Worm (Caenorhabditis elegans) whole organism, young adult: ENCODE measurements around the gene npp-26.

Experiments
- B0336.3 ChIP-seq: fragments of 200-800 bp; sonication (Bioruptor generic); IDR thresholded peaks from 2 replicates; pipeline ENCODE4 v1.3.6; 2022; ENCODE audit warnings: missing genetic modification characterization, missing compliant biosample characterization
- D2030.7 ChIP-seq: fragments of 200-800 bp; sonication (Bioruptor generic); IDR thresholded peaks from 2 replicates; pipeline ENCODE4 v1.3.6; 2022; ENCODE audit warnings: missing genetic modification reagents, missing genetic modification characterization, missing compliant biosample characterization
- F22D6.2 ChIP-seq: sonication (generic microtip); optimal IDR thresholded peaks from 2 replicates; lab custom pipeline; 2016; ENCODE audit warnings: mild to moderate bottlenecking, missing genetic modification characterization, missing compliant biosample characterization
- F37B4.10 ChIP-seq: fragments of 200-800 bp; sonication (Bioruptor generic); IDR thresholded peaks from 2 replicates; pipeline ENCODE4 v1.3.6; 2022; ENCODE audit warnings: missing genetic modification characterization, missing compliant biosample characterization
- F39B2.1 ChIP-seq: fragments of 200-800 bp; sonication (Bioruptor generic); IDR thresholded peaks from 2 replicates; pipeline ENCODE4 v1.3.6; 2022; ENCODE audit warnings: missing genetic modification reagents, missing genetic modification characterization, missing compliant biosample characterization
- F49E8.2 ChIP-seq: sonication (generic microtip); optimal IDR thresholded peaks from 3 replicates; lab custom pipeline; 2017; ENCODE audit warnings: missing genetic modification characterization, mild to moderate bottlenecking, missing compliant biosample characterization, antibody characterized with exemption, moderate library complexity; ENCODE audit not compliant: insufficient read depth
- F57A8.1 ChIP-seq: fragments of 200-800 bp; sonication (Bioruptor generic); optimal IDR thresholded peaks from 2 replicates; lab custom pipeline; 2018; ENCODE audit warnings: mild to moderate bottlenecking, missing genetic modification characterization, moderate library complexity, missing compliant biosample characterization
- K11D2.4 ChIP-seq: fragments of 200-800 bp; sonication (Bioruptor generic); IDR thresholded peaks from 2 replicates; pipeline ENCODE4 v1.3.6; 2022; ENCODE audit warnings: missing genetic modification reagents, missing genetic modification characterization, missing compliant biosample characterization
- K12H6.12 ChIP-seq: fragments of 200-800 bp; sonication (Bioruptor generic); optimal IDR thresholded peaks from 2 replicates; lab custom pipeline; 2018; ENCODE audit warnings: mild to moderate bottlenecking, missing genetic modification characterization, missing compliant biosample characterization
- T07F8.4 ChIP-seq: sonication (generic microtip); optimal IDR thresholded peaks from 2 replicates; lab custom pipeline; 2016; ENCODE audit warnings: mild to moderate bottlenecking, missing genetic modification characterization, moderate library complexity, missing compliant biosample characterization
- Y56A3A.18 ChIP-seq: fragments of 200-800 bp; sonication (Bioruptor generic); IDR thresholded peaks from 2 replicates; pipeline ENCODE4 v1.3.6; 2022; ENCODE audit warnings: missing genetic modification reagents, missing genetic modification characterization, missing compliant biosample characterization
- aptf-3 ChIP-seq: fragments of 200-800 bp; sonication (Bioruptor generic); IDR thresholded peaks from 2 replicates; pipeline ENCODE4 v1.3.6; 2022; ENCODE audit warnings: missing genetic modification characterization, missing compliant biosample characterization
- athp-1 ChIP-seq: sonication (generic microtip); optimal IDR thresholded peaks from 2 replicates; lab custom pipeline; 2017; ENCODE audit warnings: mild to moderate bottlenecking, missing genetic modification characterization, missing compliant biosample characterization
- attf-6 ChIP-seq: fragments of 200-800 bp; sonication (Bioruptor generic); IDR thresholded peaks from 2 replicates; pipeline ENCODE4 v1.3.6; 2022; ENCODE audit warnings: missing genetic modification reagents, missing genetic modification characterization, missing compliant biosample characterization
- cebp-1 ChIP-seq, 2 experiments: fragments of 200-800 bp in 1 of 2; sonication (Bioruptor generic) in 1 of 2; sonication (generic microtip) in 1 of 2; IDR thresholded peaks in 1 of 2; optimal IDR thresholded peaks in 1 of 2; 2 replicates each; pipeline versions ENCODE4 v1.3.6 to Lab custom; 2017 to 2022; ENCODE audit warnings: missing compliant biosample characterization in 2 of 2, missing genetic modification characterization in 2 of 2, mild to moderate bottlenecking in 1 of 2, missing genetic modification reagents in 1 of 2, moderate library complexity in 1 of 2
- ceh-27 ChIP-seq: fragments of 200-800 bp; sonication (Bioruptor generic); optimal IDR thresholded peaks from 2 replicates; lab custom pipeline; 2018; ENCODE audit warnings: mild to moderate bottlenecking, missing genetic modification characterization, moderate library complexity, missing compliant biosample characterization
- ceh-40 ChIP-seq: fragments of 200-800 bp; sonication (Bioruptor generic); IDR thresholded peaks from 2 replicates; pipeline ENCODE4 v1.3.6; 2022; ENCODE audit warnings: missing genetic modification characterization, missing compliant biosample characterization
- ceh-58 ChIP-seq: fragments of 200-800 bp; sonication (Bioruptor generic); IDR thresholded peaks from 2 replicates; pipeline ENCODE4 v1.3.6; 2022; ENCODE audit warnings: missing genetic modification characterization, missing compliant biosample characterization
- die-1 ChIP-seq: sonication (generic microtip); optimal IDR thresholded peaks from 2 replicates; lab custom pipeline; 2016; ENCODE audit warnings: missing genotype, mild to moderate bottlenecking, missing genetic modification characterization, missing compliant biosample characterization
- dpl-1 ChIP-seq: fragments of 150-350 bp; optimal IDR thresholded peaks from 2 replicates; lab custom pipeline; 2014; ENCODE audit warnings: missing biosample characterization, missing genetic modification reagents, missing genetic modification characterization
- efl-1 ChIP-seq: fragments of 150-350 bp; optimal IDR thresholded peaks from 2 replicates; lab custom pipeline; 2014; ENCODE audit warnings: missing biosample characterization, missing genetic modification reagents, missing genetic modification characterization
- egl-18 ChIP-seq: fragments of 200-800 bp; sonication (Bioruptor generic); IDR thresholded peaks from 2 replicates; pipeline ENCODE4 v1.3.6; 2022; ENCODE audit warnings: missing genetic modification reagents, missing genetic modification characterization, missing compliant biosample characterization
- egrh-3 ChIP-seq: fragments of 200-800 bp; sonication (Bioruptor generic); IDR thresholded peaks from 2 replicates; pipeline ENCODE4 v1.3.6; 2022; ENCODE audit warnings: missing genetic modification reagents, missing genetic modification characterization, missing compliant biosample characterization
- him-1 ChIP-seq: sonication (generic microtip); optimal IDR thresholded peaks from 2 replicates; lab custom pipeline; 2016; ENCODE audit warnings: missing genotype, missing genetic modification reagents, missing genetic modification characterization, missing compliant biosample characterization
- lin-26 ChIP-seq: fragments of 200-800 bp; sonication (Bioruptor generic); IDR thresholded peaks from 2 replicates; pipeline ENCODE4 v1.3.6; 2022; ENCODE audit warnings: missing genetic modification reagents, missing genetic modification characterization, missing compliant biosample characterization
- lin-54 ChIP-seq: fragments of 200-800 bp; sonication (Bioruptor generic); optimal IDR thresholded peaks from 2 replicates; lab custom pipeline; 2018; ENCODE audit warnings: mild to moderate bottlenecking, missing genetic modification characterization, missing compliant biosample characterization
- lir-1 ChIP-seq: fragments of 200-800 bp; sonication (Bioruptor generic); conservative IDR thresholded peaks from 2 replicates; pipeline ENCODE4 v1.3.6; 2022; ENCODE audit warnings: missing genetic modification reagents, missing genetic modification characterization, missing compliant biosample characterization
- lsl-1 ChIP-seq: fragments of 200-800 bp; sonication (Bioruptor generic); optimal IDR thresholded peaks from 2 replicates; lab custom pipeline; 2018; ENCODE audit warnings: mild to moderate bottlenecking, missing genetic modification characterization, moderate library complexity, missing compliant biosample characterization
- madf-10 ChIP-seq: sonication (generic microtip); optimal IDR thresholded peaks from 2 replicates; lab custom pipeline; 2016; ENCODE audit warnings: mild to moderate bottlenecking, missing genetic modification characterization, missing compliant biosample characterization
- mcd-1 ChIP-seq: fragments of 200-800 bp; sonication (Bioruptor generic); IDR thresholded peaks from 2 replicates; pipeline ENCODE4 v1.3.6; 2022; ENCODE audit warnings: missing genetic modification reagents, missing genetic modification characterization, missing compliant biosample characterization
- nhr-120 ChIP-seq: fragments of 200-800 bp; sonication (Bioruptor generic); IDR thresholded peaks from 2 replicates; pipeline ENCODE4 v1.3.6; 2022; ENCODE audit warnings: missing genetic modification characterization, missing compliant biosample characterization
- nhr-179 ChIP-seq: sonication (generic microtip); optimal IDR thresholded peaks from 2 replicates; lab custom pipeline; 2016; ENCODE audit warnings: mild to moderate bottlenecking, missing genetic modification characterization, missing compliant biosample characterization
- nhr-27 ChIP-seq: fragments of 200-800 bp; sonication (Bioruptor generic); optimal IDR thresholded peaks from 2 replicates; lab custom pipeline; 2018; ENCODE audit warnings: mild to moderate bottlenecking, missing genetic modification characterization, moderate library complexity, missing compliant biosample characterization
- rcor-1 ChIP-seq: fragments of 200-800 bp; sonication (Bioruptor generic); IDR thresholded peaks from 2 replicates; pipeline ENCODE4 v1.3.6; 2022; ENCODE audit warnings: missing genetic modification reagents, missing genetic modification characterization, missing compliant biosample characterization
- sdz-38 ChIP-seq: sonication (generic microtip); optimal IDR thresholded peaks from 2 replicates; lab custom pipeline; 2016; ENCODE audit warnings: missing genotype, missing genetic modification characterization, missing compliant biosample characterization
- snpc-1.1 ChIP-seq: sonication (generic microtip); optimal IDR thresholded peaks from 2 replicates; lab custom pipeline; 2017; ENCODE audit warnings: missing genetic modification characterization, mild to moderate bottlenecking, missing compliant biosample characterization, antibody characterized with exemption, moderate library complexity, missing genotype, missing genetic modification reagents; ENCODE audit not compliant: insufficient read depth
- snpc-1.3 ChIP-seq: sonication (generic microtip); optimal IDR thresholded peaks from 2 replicates; lab custom pipeline; 2017; ENCODE audit warnings: missing genetic modification characterization, mild to moderate bottlenecking, missing compliant biosample characterization, antibody characterized with exemption, moderate library complexity, missing genotype, missing genetic modification reagents; ENCODE audit not compliant: insufficient read depth
- snpc-3.4 ChIP-seq: sonication (generic microtip); optimal IDR thresholded peaks from 2 replicates; lab custom pipeline; 2017; ENCODE audit warnings: missing genetic modification characterization, mild to moderate bottlenecking, missing compliant biosample characterization, antibody characterized with exemption, moderate library complexity, missing genotype, missing genetic modification reagents
- tbp1 ChIP-seq: fragments of 200-800 bp; sonication (Bioruptor generic); optimal IDR thresholded peaks from 2 replicates; lab custom pipeline; 2018; ENCODE audit warnings: mild to moderate bottlenecking, missing genetic modification characterization, missing compliant biosample characterization
- unc-130 ChIP-seq: sonication (generic microtip); optimal IDR thresholded peaks from 2 replicates; lab custom pipeline; 2016; ENCODE audit warnings: missing genetic modification reagents, missing genetic modification characterization, missing compliant biosample characterization
- zfh-2 ChIP-seq: fragments of 200-800 bp; sonication (Bioruptor generic); conservative IDR thresholded peaks from 2 replicates; pipeline ENCODE4 v1.3.6; 2022; ENCODE audit warnings: missing genetic modification reagents, missing genetic modification characterization, missing compliant biosample characterization
- zim-3 ChIP-seq: sonication (generic microtip); optimal IDR thresholded peaks from 2 replicates; lab custom pipeline; 2017; ENCODE audit warnings: mild to moderate bottlenecking, missing genetic modification characterization, moderate library complexity, missing compliant biosample characterization
- ztf-22 ChIP-seq: fragments of 200-800 bp; sonication (Bioruptor generic); optimal IDR thresholded peaks from 2 replicates; lab custom pipeline; 2018; ENCODE audit warnings: mild to moderate bottlenecking, missing genetic modification characterization, moderate library complexity, missing compliant biosample characterization
- ztf-6 ChIP-seq: fragments of 200-800 bp; sonication (Bioruptor generic); IDR thresholded peaks from 2 replicates; pipeline ENCODE4 v1.3.6; 2022; ENCODE audit warnings: missing genetic modification reagents, missing genetic modification characterization, missing compliant biosample characterization

npp-26 gene

DNA sequence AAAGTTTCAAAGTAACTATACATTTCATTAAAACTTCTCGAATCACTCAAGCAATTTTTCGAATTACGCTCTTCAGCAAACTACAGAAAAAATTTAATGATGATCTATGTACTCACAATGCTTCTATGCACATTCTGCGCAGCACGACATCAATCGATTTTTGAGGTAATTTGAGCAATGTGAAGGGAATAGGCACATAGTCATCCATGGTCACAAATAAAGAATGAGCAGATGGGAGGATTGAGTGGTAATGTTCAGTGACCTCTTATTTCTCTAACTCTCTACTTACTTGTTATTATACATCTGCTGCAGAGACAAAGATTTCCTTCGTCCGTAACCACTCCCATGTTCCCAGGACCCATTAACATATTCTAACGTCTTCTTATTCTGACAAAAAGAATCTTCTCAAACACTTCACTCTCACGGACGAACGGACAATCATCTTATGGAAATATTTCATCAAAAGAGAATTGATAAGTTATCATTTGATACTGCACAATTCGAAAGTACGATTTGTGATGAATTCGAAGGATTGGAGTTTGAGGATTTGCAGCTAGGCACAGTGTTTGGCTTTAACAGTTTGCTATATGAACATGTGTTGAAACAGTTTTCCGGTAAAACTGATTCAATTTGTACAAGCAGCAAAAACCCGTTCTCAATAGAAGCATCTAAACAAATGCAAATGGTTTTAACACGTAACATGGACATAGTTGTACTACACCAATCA is 8.4 kb upstream of the npp-26 start, which contains the start of the genes fbxb-77 and Y17G9B.11:
fbxb-77 (minus strand) TSS at position 229 of the 727 bp plus-strand sequence.
Y17G9B.11 (plus strand) TSS at position 677 of the 727 bp plus-strand sequence.
- no peak for TF ChIP-seq dpl-1 (GFP tag; lab: Kevin White, UChicago)
- no peak for TF ChIP-seq madf-10 (tag; lab: Kevin White, UChicago)
- TF ChIP-seq sdz-38 (tag; lab: Kevin White, UChicago): no peak
- no peak for TF ChIP-seq nhr-179 (tag; lab: Kevin White, UChicago)
- no peak for TF ChIP-seq him-1 (tag; lab: Kevin White, UChicago)
- no peak for TF ChIP-seq F57A8.1 (GFP tag; lab: Kevin White, UChicago)
- no peak for TF ChIP-seq zfh-2
- no peak for TF ChIP-seq rcor-1 (GFP tag; lab: Robert Waterston, UW)

DNA sequence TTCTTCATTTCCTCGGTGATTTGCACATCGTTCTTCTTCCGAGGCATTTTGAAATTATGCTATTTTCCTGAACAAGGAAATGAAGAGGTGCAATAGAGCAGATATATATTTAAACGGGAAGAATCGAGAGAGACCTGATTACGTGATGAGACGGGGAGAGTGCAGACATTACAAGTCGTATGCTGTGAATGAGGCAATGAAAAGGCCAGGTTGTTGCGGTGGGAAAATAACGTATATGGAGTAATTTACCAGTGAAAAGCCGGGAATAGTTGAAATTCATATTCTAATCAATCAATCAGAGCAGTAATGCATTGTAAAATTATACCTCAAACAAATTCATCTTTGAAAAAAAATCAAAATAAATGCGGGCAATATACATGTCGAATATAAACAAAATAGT is 5.9 kb upstream of the npp-26 start, which contains the start of gene Y17G9B.8:
Y17G9B.8 (minus strand) TSS at position 182 of the 400 bp plus-strand sequence.
- TF ChIP-seq unc-130: no peak
- TF ChIP-seq T07F8.4 (tag; lab: Kevin White, UChicago): no peak
- TF ChIP-seq efl-1 (GFP tag; lab: Kevin White, UChicago): no peak
- no peak for TF ChIP-seq ztf-6 (GFP tag; lab: Robert Waterston, UW)
- TF ChIP-seq egrh-3 (GFP tag; lab: Robert Waterston, UW): no peak
- no peak for TF ChIP-seq dpl-1 (GFP tag; lab: Kevin White, UChicago)
- TF ChIP-seq ceh-40 (GFP tag; lab: Robert Waterston, UW): no peak
- no peak for TF ChIP-seq egl-18
- TF ChIP-seq ceh-27 (GFP tag; lab: Kevin White, UChicago): peak; percentile 2
- peak; percentile 25 for TF ChIP-seq die-1
- TF ChIP-seq rcor-1 (GFP tag; lab: Robert Waterston, UW): peak; percentile 40; the same call in 1 of the 2 replicates
- no peak for TF ChIP-seq nhr-179 (tag; lab: Kevin White, UChicago)
- TF ChIP-seq snpc-3.4: peak; percentile 67
- peak; percentile 10 for TF ChIP-seq athp-1
- TF ChIP-seq ceh-58: no peak
- TF ChIP-seq snpc-1.3 (tag; lab: Kevin White, UChicago): peak; percentile 11
- no peak for TF ChIP-seq ztf-22 (GFP tag; lab: Kevin White, UChicago)
- no peak for TF ChIP-seq nhr-27 (tag; lab: Kevin White, UChicago)
- no peak for TF ChIP-seq aptf-3 (GFP tag; lab: Robert Waterston, UW)
- peak; percentile 45 for TF ChIP-seq F49E8.2 (tag; lab: Kevin White, UChicago)
- no peak for TF ChIP-seq cebp-1 (GFP tag; IDR thresholded peaks at IDR 0.05; lab: Robert Waterston, UW)
- peak; percentile 11 for TF ChIP-seq cebp-1 (tag; optimal IDR thresholded peaks at IDR 0.05; lab: Kevin White, UChicago)
- no peak for TF ChIP-seq F22D6.2 (tag; lab: Kevin White, UChicago)
- TF ChIP-seq attf-6: no peak
- peak; percentile 75 for TF ChIP-seq B0336.3 (GFP tag; lab: Robert Waterston, UW)
- no peak for TF ChIP-seq zim-3 (tag; lab: Kevin White, UChicago)
- TF ChIP-seq lin-26 (GFP tag; lab: Robert Waterston, UW): peak; percentile 44; the same call in 1 of the 2 replicates
- peak; percentile 45 for TF ChIP-seq lin-54 (GFP tag; lab: Kevin White, UChicago)
- no peak for TF ChIP-seq nhr-120 (GFP tag; lab: Robert Waterston, UW)
- 0 out of 2 replicates have a peak, but pooled peaks have one; percentile 24 for TF ChIP-seq F39B2.1 (GFP tag; lab: Robert Waterston, UW)
- peak; percentile 23 for TF ChIP-seq lsl-1
- no peak for TF ChIP-seq K12H6.12 (tag; lab: Kevin White, UChicago)
- 0 out of 2 replicates have a peak, but pooled peaks have one; percentile 5 for TF ChIP-seq mcd-1
- TF ChIP-seq K11D2.4 (GFP tag; lab: Robert Waterston, UW): no peak
- no peak for TF ChIP-seq Y56A3A.18 (GFP tag; lab: Robert Waterston, UW)
- no peak for TF ChIP-seq D2030.7
- no peak for TF ChIP-seq F37B4.10 (GFP tag; lab: Robert Waterston, UW)
- no peak for TF ChIP-seq snpc-1.1 (tag; lab: Kevin White, UChicago)
- TF ChIP-seq tbp1: peak; percentile 51
- no peak for TF ChIP-seq lir-1 (GFP tag; lab: Robert Waterston, UW)
